Fruit fly (Drosophila melanogaster) whole organism, embryonic: ENCODE results near the gene CG12560.

ENCODE experiments used
- Atf-2 ChIP-seq: fragments of 200-800 bp; sonication (Bioruptor generic); optimal IDR thresholded peaks from 2 replicates; lab custom pipeline; 2016; ENCODE audit warnings: missing biosample characterization, missing genetic modification characterization
- BEAF-32 ChIP-seq: fragments of 200-800 bp; sonication (Bioruptor generic); optimal IDR thresholded peaks from 3 replicates; lab custom pipeline; 2017; ENCODE audit warnings: missing biosample characterization, missing genetic modification characterization, mild to moderate bottlenecking, moderate library complexity, missing genetic modification reagents
- CG12071 ChIP-seq: fragments of 200-800 bp; sonication (Bioruptor generic); optimal IDR thresholded peaks from 3 replicates; lab custom pipeline; 2018; ENCODE audit warnings: missing biosample characterization, mild to moderate bottlenecking, missing genetic modification characterization
- CG12236 ChIP-seq: fragments of 200-800 bp; sonication (Bioruptor generic); optimal IDR thresholded peaks from 2 replicates; lab custom pipeline; 2016; ENCODE audit warnings: missing biosample characterization, missing genetic modification characterization
- CG12299 ChIP-seq: fragments of 200-800 bp; sonication (Bioruptor generic); optimal IDR thresholded peaks from 2 replicates; lab custom pipeline; 2018; ENCODE audit warnings: missing biosample characterization, mild to moderate bottlenecking, missing genetic modification characterization
- CG13287 ChIP-seq: fragments of 200-800 bp; sonication (Bioruptor generic); IDR thresholded peaks from 2 replicates; pipeline ENCODE4 v1.3.6; 2022; ENCODE audit warnings: missing biosample characterization, missing genetic modification characterization; ENCODE audit not compliant: partially characterized antibody
- CG14710 ChIP-seq: fragments of 200-800 bp; sonication (Bioruptor generic); optimal IDR thresholded peaks from 3 replicates; lab custom pipeline; 2019; ENCODE audit warnings: missing biosample characterization, mild to moderate bottlenecking, missing genetic modification characterization, moderate library complexity
- CG15514 ChIP-seq: fragments of 200-800 bp; sonication (Bioruptor generic); optimal IDR thresholded peaks from 3 replicates; lab custom pipeline; 2017; ENCODE audit warnings: missing biosample characterization, missing genetic modification characterization, mild to moderate bottlenecking, moderate library complexity, missing genetic modification reagents
- CG1603 ChIP-seq: fragments of 200-800 bp; sonication (Bioruptor generic); optimal IDR thresholded peaks from 2 replicates; lab custom pipeline; 2019; ENCODE audit warnings: missing biosample characterization, mild to moderate bottlenecking, missing genetic modification characterization, moderate library complexity
- CG16813 ChIP-seq: fragments of 200-800 bp; sonication (Bioruptor generic); IDR thresholded peaks from 3 replicates; pipeline ENCODE4 v1.3.6; 2022; ENCODE audit warnings: missing biosample characterization, missing genetic modification characterization; ENCODE audit not compliant: partially characterized antibody
- CG18764 ChIP-seq: fragments of 200-800 bp; sonication (Bioruptor generic); optimal IDR thresholded peaks from 3 replicates; lab custom pipeline; 2016; ENCODE audit warnings: missing biosample characterization, missing genetic modification characterization
- CG2875 ChIP-seq: fragments of 200-800 bp; sonication (Bioruptor generic); optimal IDR thresholded peaks from 2 replicates; lab custom pipeline; 2017; ENCODE audit warnings: missing biosample characterization, mild to moderate bottlenecking, missing genetic modification characterization, missing genetic modification reagents
- CG30403 ChIP-seq: fragments of 200-800 bp; sonication (Bioruptor generic); optimal IDR thresholded peaks from 3 replicates; lab custom pipeline; 2016; ENCODE audit warnings: missing biosample characterization, missing genetic modification characterization
- CG3847 ChIP-seq: fragments of 200-800 bp; sonication (Bioruptor generic); IDR thresholded peaks from 2 replicates; pipeline ENCODE4 v1.3.6; 2022; ENCODE audit warnings: missing biosample characterization, missing genetic modification characterization
- CG3995 ChIP-seq: fragments of 200-800 bp; sonication (Bioruptor generic); optimal IDR thresholded peaks from 3 replicates; lab custom pipeline; 2016; ENCODE audit warnings: missing biosample characterization, missing genetic modification characterization
- CG4730 ChIP-seq: fragments of 200-800 bp; sonication (Bioruptor generic); IDR thresholded peaks from 2 replicates; pipeline ENCODE4 v1.3.6; 2022; ENCODE audit warnings: missing biosample characterization, missing genetic modification characterization
- CG6683 ChIP-seq: fragments of 200-800 bp; sonication (Bioruptor generic); optimal IDR thresholded peaks from 2 replicates; lab custom pipeline; 2017; ENCODE audit warnings: missing biosample characterization, mild to moderate bottlenecking, missing genetic modification characterization, missing genetic modification reagents
- CG7271 ChIP-seq: fragments of 200-800 bp; sonication (Bioruptor generic); optimal IDR thresholded peaks from 2 replicates; lab custom pipeline; 2018; ENCODE audit warnings: missing biosample characterization, mild to moderate bottlenecking, missing genetic modification characterization, moderate library complexity
- CG8478 ChIP-seq: fragments of >200 bp; optimal IDR thresholded peaks from 2 replicates; lab custom pipeline; 2018
- CG9215 ChIP-seq: fragments of 200-800 bp; sonication (Bioruptor generic); IDR thresholded peaks from 2 replicates; pipeline ENCODE4 v1.3.6; 2022; ENCODE audit warnings: missing biosample characterization, missing genetic modification characterization
- CHES-1-like ChIP-seq: fragments of 200-800 bp; sonication (Bioruptor generic); optimal IDR thresholded peaks from 2 replicates; lab custom pipeline; 2016; ENCODE audit warnings: missing biosample characterization, missing genetic modification characterization
- Deaf1 ChIP-seq: fragments of 200-800 bp; optimal IDR thresholded peaks from 3 replicates; lab custom pipeline; 2019; ENCODE audit warnings: missing biosample characterization, mild to moderate bottlenecking, missing genetic modification characterization, moderate library complexity
- Dip3 ChIP-seq: fragments of 200-800 bp; sonication (Bioruptor generic); optimal IDR thresholded peaks from 3 replicates; lab custom pipeline; 2016; ENCODE audit warnings: missing biosample characterization, missing genetic modification characterization
- HLH4C ChIP-seq: fragments of 200-800 bp; sonication (Bioruptor generic); IDR thresholded peaks from 3 replicates; pipeline ENCODE4 v1.3.6; 2022; ENCODE audit warnings: missing biosample characterization, missing genetic modification characterization; ENCODE audit not compliant: partially characterized antibody
- HLHmδ ChIP-seq: fragments of 200-800 bp; sonication (Bioruptor generic); optimal IDR thresholded peaks from 2 replicates; lab custom pipeline; 2018; ENCODE audit warnings: missing biosample characterization, mild to moderate bottlenecking, missing genetic modification characterization, moderate library complexity
- Hand ChIP-seq: fragments of 200-800 bp; sonication (Bioruptor generic); optimal IDR thresholded peaks from 2 replicates; lab custom pipeline; 2017; ENCODE audit warnings: mild to moderate bottlenecking, missing biosample characterization, missing genetic modification reagents, missing genetic modification characterization
- HmgD ChIP-seq: fragments of 200-800 bp; sonication (Bioruptor generic); optimal IDR thresholded peaks from 3 replicates; lab custom pipeline; 2016; ENCODE audit warnings: missing biosample characterization, missing genetic modification characterization
- Hr78 ChIP-seq, 2 experiments: fragments of 200-800 bp in 1 of 2; fragments of >200 bp in 1 of 2; sonication (Bioruptor generic) in 1 of 2; optimal IDR thresholded peaks; 2 replicates each; lab custom pipeline; 2017 to 2019; ENCODE audit warnings: missing biosample characterization in 2 of 2, missing genetic modification characterization in 2 of 2, mild to moderate bottlenecking in 1 of 2, moderate library complexity in 1 of 2
- Nf-YA ChIP-seq: fragments of 200-800 bp; sonication (Bioruptor generic); IDR thresholded peaks from 2 replicates; pipeline ENCODE4 v1.3.6; 2022; ENCODE audit warnings: missing biosample characterization, missing genetic modification characterization
- Sin3A ChIP-seq: fragments of >200 bp; optimal IDR thresholded peaks from 2 replicates; lab custom pipeline; 2018
- ase ChIP-seq: fragments of 200-800 bp; sonication (Bioruptor generic); IDR thresholded peaks from 3 replicates; pipeline ENCODE4 v1.3.6; 2022; ENCODE audit warnings: missing biosample characterization, missing genetic modification characterization
- bigmax ChIP-seq: fragments of 200-800 bp; sonication (Bioruptor generic); optimal IDR thresholded peaks from 2 replicates; lab custom pipeline; 2018; ENCODE audit warnings: missing biosample characterization, mild to moderate bottlenecking, missing genetic modification characterization
- bsh ChIP-seq, 2 experiments: fragments of 200-800 bp; sonication (Bioruptor generic); optimal IDR thresholded peaks; 2 replicates each; lab custom pipeline; 2017 to 2018; ENCODE audit warnings: mild to moderate bottlenecking in 2 of 2, missing biosample characterization in 2 of 2, missing genetic modification characterization in 2 of 2, moderate library complexity in 1 of 2
- en ChIP-seq: fragments of 200-800 bp; sonication (Bioruptor generic); optimal IDR thresholded peaks from 2 replicates; lab custom pipeline; 2016; ENCODE audit warnings: missing biosample characterization, missing genetic modification characterization
- ewg ChIP-seq: fragments of 200-800 bp; sonication (Bioruptor generic); optimal IDR thresholded peaks from 3 replicates; lab custom pipeline; 2017; ENCODE audit warnings: mild to moderate bottlenecking, missing biosample characterization, missing genetic modification reagents, missing genetic modification characterization
- fd102C ChIP-seq: fragments of 200-800 bp; sonication (Bioruptor generic); optimal IDR thresholded peaks from 2 replicates; lab custom pipeline; 2018; ENCODE audit warnings: missing biosample characterization, mild to moderate bottlenecking, missing genetic modification characterization, moderate library complexity
- gem ChIP-seq: fragments of 200-800 bp; sonication (Bioruptor generic); optimal IDR thresholded peaks from 2 replicates; lab custom pipeline; 2019; ENCODE audit warnings: missing biosample characterization, mild to moderate bottlenecking, missing genetic modification characterization, moderate library complexity
- hb ChIP-seq: fragments of 200-800 bp; sonication (Bioruptor generic); IDR thresholded peaks from 3 replicates; pipeline ENCODE4 v1.3.6; 2022; ENCODE audit warnings: missing biosample characterization, missing genetic modification characterization; ENCODE audit not compliant: partially characterized antibody
- ken ChIP-seq: fragments of 200-800 bp; sonication (Bioruptor generic); IDR thresholded peaks from 3 replicates; pipeline ENCODE4 v1.3.6; 2022; ENCODE audit warnings: missing biosample characterization, missing genetic modification characterization
- nmo ChIP-seq: fragments of 200-800 bp; sonication (Bioruptor generic); optimal IDR thresholded peaks from 2 replicates; lab custom pipeline; 2018; ENCODE audit warnings: missing biosample characterization, mild to moderate bottlenecking, missing genetic modification characterization, moderate library complexity
- pho ChIP-seq: fragments of 200-800 bp; sonication (Bioruptor generic); optimal IDR thresholded peaks from 2 replicates; lab custom pipeline; 2016; ENCODE audit warnings: missing biosample characterization, missing genetic modification characterization
- phol ChIP-seq: fragments of 200-800 bp; sonication (Bioruptor generic); optimal IDR thresholded peaks from 3 replicates; lab custom pipeline; 2018; ENCODE audit warnings: missing biosample characterization, mild to moderate bottlenecking, missing genetic modification characterization, moderate library complexity
- seq ChIP-seq: fragments of 200-800 bp; sonication (Bioruptor generic); IDR thresholded peaks from 2 replicates; pipeline ENCODE4 v1.3.6; 2022; ENCODE audit warnings: missing biosample characterization, missing genetic modification characterization
- sisA ChIP-seq: fragments of 200-800 bp; sonication (Bioruptor generic); IDR thresholded peaks from 2 replicates; pipeline ENCODE4 v1.3.6; 2022; ENCODE audit warnings: missing biosample characterization, missing genetic modification characterization
- sob ChIP-seq: fragments of 200-800 bp; sonication (Bioruptor generic); IDR thresholded peaks from 2 replicates; pipeline ENCODE4 v1.3.6; 2022; ENCODE audit warnings: missing biosample characterization, missing genetic modification characterization
- tio ChIP-seq: fragments of 200-800 bp; sonication (Bioruptor generic); optimal IDR thresholded peaks from 2 replicates; lab custom pipeline; 2017; ENCODE audit warnings: missing biosample characterization, missing genetic modification characterization, inconsistent platforms
- usp ChIP-seq: fragments of >200 bp; optimal IDR thresholded peaks from 2 replicates; lab custom pipeline; 2017; ENCODE audit warnings: missing biosample characterization, missing genetic modification characterization
- wor ChIP-seq: fragments of 200-800 bp; sonication (Bioruptor generic); IDR thresholded peaks from 2 replicates; pipeline ENCODE4 v1.3.6; 2022; ENCODE audit warnings: missing biosample characterization, missing genetic modification characterization
- zen2 ChIP-seq: fragments of 200-800 bp; sonication (Bioruptor generic); IDR thresholded peaks from 3 replicates; pipeline ENCODE4 v1.3.6; 2022; ENCODE audit warnings: missing biosample characterization, missing genetic modification characterization; ENCODE audit not compliant: partially characterized antibody

The CG12560 gene

DNA sequence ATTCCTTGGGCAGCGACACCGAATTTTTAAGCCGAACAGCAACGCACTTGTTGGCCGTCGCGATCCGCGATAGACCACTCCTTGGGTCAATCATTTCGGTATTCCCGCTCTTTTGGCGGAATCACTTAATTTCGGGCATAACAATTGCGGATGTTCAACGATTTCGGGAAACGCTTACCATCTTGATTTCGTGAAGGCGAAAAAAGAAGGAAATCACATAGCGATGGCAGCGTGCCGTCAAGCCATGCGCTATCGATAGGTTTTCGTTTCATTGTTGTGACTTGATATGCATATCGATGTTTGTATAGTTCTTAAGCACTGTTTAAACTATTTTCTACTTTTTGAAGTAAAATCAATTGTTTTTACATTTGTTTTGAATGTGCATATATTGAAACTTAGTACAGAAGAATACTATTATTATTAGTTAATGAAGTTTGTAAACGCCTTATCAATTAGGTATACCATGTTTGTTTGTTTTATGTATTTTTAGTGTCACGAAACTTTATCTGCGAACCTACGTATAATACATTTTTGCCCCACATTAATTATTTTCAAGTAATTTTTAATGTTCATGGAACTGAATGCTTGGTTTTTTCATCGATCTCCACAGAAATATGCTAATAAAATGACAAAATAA is 33.5 kb upstream of the CG12560 start, which contains the start of gene RpL36A (continued):
- no peak for TF ChIP-seq Dip3
- TF ChIP-seq HLHmδ (GFP tag; lab: Kevin White, UChicago): peak; percentile 52
- peak; percentile 69 for TF ChIP-seq HmgD
- TF ChIP-seq hb (GFP tag; lab: Robert Waterston, UW): peak; percentile 84
- peak; percentile 50 for TF ChIP-seq CG12299
- peak; percentile 69 for TF ChIP-seq ken (GFP tag; lab: Robert Waterston, UW)
- no peak for TF ChIP-seq CG6683
- TF ChIP-seq CG7271: no peak
- TF ChIP-seq sob (GFP tag; lab: Robert Waterston, UW): peak; percentile 84
- peak; percentile 72 for TF ChIP-seq zen2
- TF ChIP-seq Atf-2 (GFP tag; lab: Kevin White, UChicago): peak; percentile 40
- peak; percentile 47 for TF ChIP-seq nmo
- 0 out of 2 replicates have a peak, but pooled peaks have one; percentile 15 for TF ChIP-seq CG4730 (GFP tag; lab: Robert Waterston, UW)
- TF ChIP-seq CG16813 (GFP tag; lab: Robert Waterston, UW): peak; percentile 93
- no peak for TF ChIP-seq gem (tag; lab: Kevin White, UChicago)
- no peak for TF ChIP-seq Hr78 (GFP tag; optimal IDR thresholded peaks at IDR 0.05; lab: Kevin White, UChicago)
- peak; percentile 92 for TF ChIP-seq BEAF-32 (GFP tag; lab: Kevin White, UChicago)
- TF ChIP-seq CG14710 (tag; lab: Kevin White, UChicago): peak; percentile 64
- peak; percentile 68 for TF ChIP-seq CG30403 (GFP tag; lab: Kevin White, UChicago)
- TF ChIP-seq wor (GFP tag; lab: Robert Waterston, UW): no peak
- no peak for TF ChIP-seq CG18764 (GFP tag; lab: Kevin White, UChicago)
- peak; percentile 52 for TF ChIP-seq CG15514
- TF ChIP-seq Deaf1: no peak
- no peak for TF ChIP-seq usp (GFP tag; lab: Kevin White, UChicago)
- peak; percentile 50; the same call in 1 of the 2 replicates for TF ChIP-seq seq (GFP tag; lab: Robert Waterston, UW)
- peak; percentile 0 for TF ChIP-seq en (GFP tag; lab: Kevin White, UChicago)
- TF ChIP-seq CG3995 (GFP tag; lab: Kevin White, UChicago): peak; percentile 90
- peak; percentile 62 for TF ChIP-seq CG2875 (GFP tag; lab: Kevin White, UChicago)
- TF ChIP-seq fd102C (GFP tag; lab: Kevin White, UChicago): no peak
- peak; percentile 29 to 55 for TF ChIP-seq bsh (GFP tag; optimal IDR thresholded peaks at IDR 0.05; lab: Kevin White, UChicago)
- 0 out of 3 replicates have a peak, but pooled peaks have one; percentile 33 for TF ChIP-seq ase
- no peak for TF ChIP-seq ewg
- TF ChIP-seq sisA (GFP tag; lab: Robert Waterston, UW): no peak
- peak; percentile 54 for TF ChIP-seq pho (GFP tag; lab: Kevin White, UChicago)
- peak; percentile 78 for TF ChIP-seq CG13287
- TF ChIP-seq CG8478 (lab: Kevin White, UChicago): no peak
- TF ChIP-seq CG3847: peak; percentile 50
- TF ChIP-seq Sin3A (lab: Kevin White, UChicago): peak; percentile 3
- peak; percentile 75 for TF ChIP-seq CG12071 (GFP tag; lab: Kevin White, UChicago)
- TF ChIP-seq tio (GFP tag; lab: Kevin White, UChicago): no peak
- peak; percentile 82 for TF ChIP-seq CG1603 (tag; lab: Kevin White, UChicago)
- peak; percentile 59 for TF ChIP-seq CHES-1-like (GFP tag; lab: Kevin White, UChicago)
- TF ChIP-seq CG12236: peak; percentile 48
- peak; percentile 54 for TF ChIP-seq HLH4C (GFP tag; lab: Robert Waterston, UW)
- peak; percentile 4 for TF ChIP-seq bigmax (GFP tag; lab: Kevin White, UChicago)
- TF ChIP-seq Hand (GFP tag; lab: Kevin White, UChicago): peak; percentile 57
- no peak for TF ChIP-seq CG9215 (GFP tag; lab: Robert Waterston, UW)
- 0 out of 2 replicates have a peak, but pooled peaks have one; percentile 18 for TF ChIP-seq Nf-YA (GFP tag; lab: Robert Waterston, UW)
- TF ChIP-seq phol: peak; percentile 41
